Worm (Caenorhabditis elegans) whole organism, L3 larva: ENCODE results near the gene dcn-1.

Source experiments
- R02D3.7 ChIP-seq: fragments of 150-350 bp; optimal IDR thresholded peaks from 2 replicates; lab custom pipeline; 2014; ENCODE audit warnings: missing biosample characterization, missing genetic modification characterization
- lin-39 ChIP-seq: fragments of 150-350 bp; optimal IDR thresholded peaks from 2 replicates; lab custom pipeline; 2018; ENCODE audit warnings: missing biosample characterization, missing genetic modification reagents, missing genetic modification characterization

DNA sequence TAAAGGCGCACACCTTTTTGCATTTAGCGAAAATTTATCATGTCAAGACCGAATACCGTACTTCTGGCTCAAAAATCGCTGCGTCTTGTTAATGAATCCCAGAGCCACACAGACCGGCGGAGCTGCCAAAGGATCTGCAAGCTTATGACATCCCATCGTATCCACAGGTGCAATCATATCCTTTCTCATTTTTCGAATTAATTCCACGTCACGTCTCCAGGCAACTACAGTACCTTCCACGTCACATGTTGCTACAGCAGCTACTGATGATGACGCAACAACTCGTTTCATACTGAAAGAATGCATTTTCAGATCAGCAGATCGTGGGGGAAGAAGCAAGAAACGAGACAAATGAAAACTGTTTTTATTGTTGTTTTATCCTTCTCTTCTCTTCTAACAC lies 20.6 kb upstream of the dcn-1 start, which contains the start of gene R10E4.6:
- TF ChIP-seq lin-39 (tag; lab: Kevin White, UChicago) (no peak), R02D3.7 (tag; lab: Kevin White, UChicago) (no peak)
